Worm (Caenorhabditis elegans) whole organism, L1 larva: Measurements from ENCODE around the gene srd-16.
A peak's percentile ranks its signal among the peaks of the same experiment; 100 is the strongest.

Experiments
- C04F5.9 ChIP-seq: sonication (generic microtip); optimal IDR thresholded peaks from 2 replicates; lab custom pipeline; 2016; ENCODE audit warnings: missing genetic modification characterization, missing compliant biosample characterization
- C16A3.4 ChIP-seq: fragments of 150-350 bp; optimal IDR thresholded peaks from 2 replicates; lab custom pipeline; 2014; ENCODE audit warnings: missing biosample characterization, missing genetic modification characterization
- C34B4.2 ChIP-seq: sonication (generic microtip); optimal IDR thresholded peaks from 2 replicates; lab custom pipeline; 2017; ENCODE audit warnings: mild to moderate bottlenecking, missing genetic modification characterization, missing compliant biosample characterization
- F16B12.6 ChIP-seq: fragments of 150-350 bp; optimal IDR thresholded peaks from 2 replicates; lab custom pipeline; 2014; ENCODE audit warnings: missing biosample characterization, missing genetic modification characterization
- ama-1 ChIP-seq: fragments of 150-350 bp; optimal IDR thresholded peaks from 2 replicates; lab custom pipeline; 2014
- blmp-1 ChIP-seq: fragments of 150-350 bp; optimal IDR thresholded peaks from 2 replicates; lab custom pipeline; 2014; ENCODE audit warnings: missing biosample characterization, missing genetic modification characterization
- ceh-63 ChIP-seq: fragments of 200-800 bp; sonication (Bioruptor generic); optimal IDR thresholded peaks from 2 replicates; lab custom pipeline; 2018; ENCODE audit warnings: mild to moderate bottlenecking, missing genetic modification characterization, missing compliant biosample characterization
- ceh-8 ChIP-seq: fragments of 200-800 bp; sonication (Bioruptor generic); optimal IDR thresholded peaks from 2 replicates; lab custom pipeline; 2018; ENCODE audit warnings: mild to moderate bottlenecking, missing genetic modification characterization, moderate library complexity, missing compliant biosample characterization
- ceh-90 ChIP-seq: sonication (generic microtip); optimal IDR thresholded peaks from 2 replicates; lab custom pipeline; 2016; ENCODE audit warnings: missing genetic modification characterization, missing compliant biosample characterization
- dpl-1 ChIP-seq, 3 experiments: fragments of 150-350 bp in 2 of 3; sonication (generic microtip) in 1 of 3; optimal IDR thresholded peaks; 2 replicates each; lab custom pipeline; 2014 to 2017; ENCODE audit warnings: missing biosample characterization in 3 of 3, missing genetic modification characterization in 3 of 3, missing genetic modification reagents in 3 of 3
- egl-13 ChIP-seq: sonication (generic microtip); optimal IDR thresholded peaks from 2 replicates; lab custom pipeline; 2016; ENCODE audit warnings: missing genotype, missing genetic modification reagents, missing genetic modification characterization, missing compliant biosample characterization
- egl-27 ChIP-seq, 2 experiments: fragments of 150-350 bp in 1 of 2; sonication (generic microtip); optimal IDR thresholded peaks; 3 replicates each; lab custom pipeline; 2017 to 2018; ENCODE audit warnings: missing biosample characterization in 2 of 2, missing genetic modification characterization in 2 of 2, missing genetic modification reagents in 2 of 2
- elt-3 ChIP-seq, 6 experiments: fragments of 150-350 bp in 1 of 6; sonication (generic microtip); optimal IDR thresholded peaks; 2 replicates each; lab custom pipeline; 2017 to 2018; ENCODE audit warnings: missing biosample characterization in 6 of 6, missing genetic modification characterization in 6 of 6, inconsistent platforms in 1 of 6
- fkh-4 ChIP-seq: sonication (generic microtip); optimal IDR thresholded peaks from 2 replicates; lab custom pipeline; 2016; ENCODE audit warnings: missing compliant biosample characterization, missing genetic modification characterization, borderline replicate concordance
- fkh-8 ChIP-seq: sonication (generic microtip); optimal IDR thresholded peaks from 2 replicates; lab custom pipeline; 2016; ENCODE audit warnings: mild to moderate bottlenecking, missing genetic modification characterization, missing compliant biosample characterization
- fos-1 ChIP-seq: fragments of 150-350 bp; optimal IDR thresholded peaks from 2 replicates; lab custom pipeline; 2014; ENCODE audit warnings: missing biosample characterization, missing genetic modification characterization
- grh-1 ChIP-seq: fragments of 200-800 bp; sonication (Bioruptor generic); IDR thresholded peaks from 2 replicates; pipeline ENCODE4 v1.3.6; 2022; ENCODE audit warnings: missing genetic modification reagents, missing genetic modification characterization, missing compliant biosample characterization
- hlh-4 ChIP-seq: sonication (generic microtip); optimal IDR thresholded peaks from 2 replicates; lab custom pipeline; 2016; ENCODE audit warnings: mild to moderate bottlenecking, missing genetic modification characterization, missing compliant biosample characterization
- hpl-2 ChIP-seq: fragments of 150-350 bp; optimal IDR thresholded peaks from 2 replicates; lab custom pipeline; 2014; ENCODE audit warnings: missing biosample characterization, missing genetic modification reagents, missing genetic modification characterization
- irx-1 ChIP-seq: sonication (generic microtip); optimal IDR thresholded peaks from 2 replicates; lab custom pipeline; 2016; ENCODE audit warnings: missing genetic modification characterization, missing compliant biosample characterization
- jun-1 ChIP-seq: fragments of 150-350 bp; optimal IDR thresholded peaks from 2 replicates; lab custom pipeline; 2014; ENCODE audit warnings: missing biosample characterization, missing genetic modification reagents, missing genetic modification characterization
- lin-13 ChIP-seq: fragments of 150-350 bp; optimal IDR thresholded peaks from 2 replicates; lab custom pipeline; 2014; ENCODE audit warnings: missing biosample characterization, missing genetic modification reagents, missing genetic modification characterization
- lin-14 ChIP-seq: fragments of 200-800 bp; sonication (Bioruptor generic); optimal IDR thresholded peaks from 2 replicates; lab custom pipeline; 2018; ENCODE audit warnings: mild to moderate bottlenecking, missing genetic modification characterization, moderate library complexity, missing compliant biosample characterization
- lin-15B ChIP-seq: fragments of 150-350 bp; sonication (generic microtip); optimal IDR thresholded peaks from 3 replicates; lab custom pipeline; 2014; ENCODE audit warnings: missing biosample characterization, missing genetic modification characterization
- lsy-2 ChIP-seq, 2 experiments: fragments of 150-350 bp; optimal IDR thresholded peaks; 2 replicates each; lab custom pipeline; 2014; ENCODE audit warnings: missing biosample characterization in 2 of 2, missing genetic modification characterization in 2 of 2
- mab-9 ChIP-seq: fragments of 200-800 bp; sonication (Bioruptor generic); IDR thresholded peaks from 2 replicates; pipeline ENCODE4 v1.3.6; 2022; ENCODE audit warnings: missing genetic modification reagents, missing genetic modification characterization, missing compliant biosample characterization
- mdl-1 ChIP-seq, 2 experiments: fragments of 150-350 bp; optimal IDR thresholded peaks; 2 replicates each; lab custom pipeline; 2014 to 2017; ENCODE audit warnings: missing biosample characterization in 2 of 2, missing genetic modification characterization in 2 of 2, inconsistent platforms in 1 of 2
- nhr-11 ChIP-seq: fragments of 150-350 bp; optimal IDR thresholded peaks from 2 replicates; lab custom pipeline; 2014; ENCODE audit warnings: missing biosample characterization, missing genetic modification characterization
- nhr-12 ChIP-seq: sonication (generic microtip); optimal IDR thresholded peaks from 2 replicates; lab custom pipeline; 2017; ENCODE audit warnings: missing biosample characterization, missing genetic modification characterization
- nhr-19 ChIP-seq: fragments of 200-800 bp; sonication (Bioruptor generic); conservative IDR thresholded peaks from 2 replicates; pipeline ENCODE4 v1.3.6; 2022; ENCODE audit warnings: missing genetic modification characterization, missing compliant biosample characterization
- nhr-237 ChIP-seq: fragments of 150-350 bp; optimal IDR thresholded peaks from 2 replicates; lab custom pipeline; 2014; ENCODE audit warnings: missing biosample characterization, missing genetic modification characterization
- nhr-28 ChIP-seq: fragments of 150-350 bp; optimal IDR thresholded peaks from 2 replicates; lab custom pipeline; 2014; ENCODE audit warnings: missing biosample characterization, missing genetic modification characterization
- nhr-47 ChIP-seq: sonication (generic microtip); optimal IDR thresholded peaks from 2 replicates; lab custom pipeline; 2016; ENCODE audit warnings: mild to moderate bottlenecking, missing genetic modification characterization, moderate library complexity, missing compliant biosample characterization
- nhr-71 ChIP-seq: sonication (generic microtip); optimal IDR thresholded peaks from 2 replicates; lab custom pipeline; 2016; ENCODE audit warnings: mild to moderate bottlenecking, missing genetic modification characterization, moderate library complexity, missing compliant biosample characterization
- nhr-76 ChIP-seq: sonication (generic microtip); optimal IDR thresholded peaks from 2 replicates; lab custom pipeline; 2017; ENCODE audit warnings: missing biosample characterization, missing genetic modification characterization
- nhr-84 ChIP-seq: sonication (generic microtip); optimal IDR thresholded peaks from 2 replicates; lab custom pipeline; 2017; ENCODE audit warnings: missing biosample characterization, missing genetic modification characterization
- nhr-90 ChIP-seq: sonication (generic microtip); optimal IDR thresholded peaks from 2 replicates; lab custom pipeline; 2016; ENCODE audit warnings: mild to moderate bottlenecking, missing genetic modification characterization, missing compliant biosample characterization; ENCODE audit not compliant: poor library complexity
- pax-3 ChIP-seq: fragments of 200-800 bp; sonication (Bioruptor generic); optimal IDR thresholded peaks from 2 replicates; lab custom pipeline; 2018; ENCODE audit warnings: mild to moderate bottlenecking, missing genetic modification characterization, moderate library complexity, missing compliant biosample characterization
- pqm-1 ChIP-seq: sonication (generic microtip); optimal IDR thresholded peaks from 3 replicates; lab custom pipeline; 2017; ENCODE audit warnings: missing biosample characterization, missing genetic modification characterization
- rnt-1 ChIP-seq: sonication (generic microtip); optimal IDR thresholded peaks from 2 replicates; lab custom pipeline; 2016; ENCODE audit warnings: mild to moderate bottlenecking, missing genetic modification characterization, moderate library complexity, missing compliant biosample characterization
- skn-1 ChIP-seq: fragments of 150-350 bp; optimal IDR thresholded peaks from 2 replicates; lab custom pipeline; 2014; ENCODE audit warnings: missing biosample characterization, missing genetic modification characterization
- snpc-4 ChIP-seq: fragments of 150-350 bp; optimal IDR thresholded peaks from 2 replicates; lab custom pipeline; 2014; ENCODE audit warnings: missing biosample characterization, missing genetic modification characterization
- snu-23 ChIP-seq: sonication (generic microtip); optimal IDR thresholded peaks from 2 replicates; lab custom pipeline; 2016; ENCODE audit warnings: missing genetic modification characterization, missing compliant biosample characterization
- sox-4 ChIP-seq: sonication (generic microtip); optimal IDR thresholded peaks from 2 replicates; lab custom pipeline; 2016; ENCODE audit warnings: missing genetic modification characterization, missing compliant biosample characterization
- sup-37 ChIP-seq: fragments of 200-800 bp; sonication (Bioruptor generic); optimal IDR thresholded peaks from 2 replicates; lab custom pipeline; 2018; ENCODE audit warnings: mild to moderate bottlenecking, missing genetic modification characterization, missing compliant biosample characterization
- swsn-7 ChIP-seq: sonication (generic microtip); optimal IDR thresholded peaks from 2 replicates; lab custom pipeline; 2016; ENCODE audit warnings: missing genetic modification characterization, missing compliant biosample characterization
- tbx-2 ChIP-seq: sonication (generic microtip); optimal IDR thresholded peaks from 2 replicates; lab custom pipeline; 2016; ENCODE audit warnings: missing genetic modification characterization, missing compliant biosample characterization
- tlp-1 ChIP-seq: fragments of 150-350 bp; optimal IDR thresholded peaks from 2 replicates; lab custom pipeline; 2014; ENCODE audit warnings: missing biosample characterization, missing genetic modification characterization
- unc-30 ChIP-seq: sonication (generic microtip); optimal IDR thresholded peaks from 2 replicates; lab custom pipeline; 2017; ENCODE audit warnings: missing biosample characterization, missing genetic modification characterization
- unc-86 ChIP-seq: sonication (generic microtip); optimal IDR thresholded peaks from 2 replicates; lab custom pipeline; 2016; ENCODE audit warnings: missing genetic modification characterization, missing compliant biosample characterization
- unc-98 ChIP-seq: fragments of 200-800 bp; sonication (Bioruptor generic); IDR thresholded peaks from 2 replicates; pipeline ENCODE4 v1.3.6; 2022; ENCODE audit warnings: missing genetic modification characterization, missing compliant biosample characterization
- xbp-1 ChIP-seq: sonication (generic microtip); optimal IDR thresholded peaks from 2 replicates; lab custom pipeline; 2016; ENCODE audit warnings: missing genetic modification characterization, missing compliant biosample characterization
- zag-1 ChIP-seq: fragments of 150-350 bp; optimal IDR thresholded peaks from 2 replicates; lab custom pipeline; 2014; ENCODE audit warnings: missing biosample characterization, missing genetic modification characterization
- zip-4 ChIP-seq: fragments of 200-800 bp; sonication (Bioruptor generic); optimal IDR thresholded peaks from 2 replicates; lab custom pipeline; 2018; ENCODE audit warnings: mild to moderate bottlenecking, missing genetic modification characterization, moderate library complexity, missing compliant biosample characterization

The srd-16 gene

ce11 chrV:5939503-5940072, 39.7 kb upstream of the srd-16 start, which contains the start of gene syf-3 (continued):
- no peak for TF ChIP-seq tlp-1 (tag; lab: Kevin White, UChicago)
- peak; percentile 18 for TF ChIP-seq C16A3.4 (tag; lab: Kevin White, UChicago)
- no peak for TF ChIP-seq nhr-11
- TF ChIP-seq lsy-2 (tag; optimal IDR thresholded peaks at IDR 0.05; lab: Kevin White, UChicago) = peak; percentile 72 to 78
- no peak for TF ChIP-seq lin-14
- TF ChIP-seq snpc-4 (tag; lab: Kevin White, UChicago) = peak; percentile 38
- TF ChIP-seq egl-27 (tag; optimal IDR thresholded peaks at IDR 0.05; lab: Kevin White, UChicago) = no peak
- TF ChIP-seq hpl-2 = no peak
- peak; percentile 30 for TF ChIP-seq ceh-90 (tag; lab: Kevin White, UChicago)
- no peak for TF ChIP-seq lin-15B (tag; lab: Kevin White, UChicago)
- TF ChIP-seq nhr-12 (tag; lab: Kevin White, UChicago) = no peak
- TF ChIP-seq C04F5.9 (tag; lab: Kevin White, UChicago) = peak; percentile 3
- TF ChIP-seq rnt-1 = peak; percentile 87
- no peak for TF ChIP-seq ceh-8
- peak; percentile 36 for TF ChIP-seq fos-1 (tag; lab: Kevin White, UChicago)
- no peak for TF ChIP-seq unc-30 (tag; lab: Kevin White, UChicago)
- TF ChIP-seq blmp-1 (tag; lab: Kevin White, UChicago) = no peak
- no peak for TF ChIP-seq zag-1 (tag; lab: Kevin White, UChicago)
- TF ChIP-seq nhr-76 (tag; lab: Kevin White, UChicago) = no peak
- peak; percentile 68 for TF ChIP-seq irx-1 (tag; lab: Kevin White, UChicago)
- peak; percentile 84 for TF ChIP-seq nhr-47 (tag; lab: Kevin White, UChicago)
- no peak for TF ChIP-seq fkh-8 (tag; lab: Kevin White, UChicago)
- TF ChIP-seq unc-98 = no peak
- no peak for TF ChIP-seq ama-1 (lab: Kevin White, UChicago)
- TF ChIP-seq nhr-19 (GFP tag; lab: Robert Waterston, UW) = no peak
- no peak for TF ChIP-seq pax-3 (tag; lab: Kevin White, UChicago)
- TF ChIP-seq nhr-28 (tag; lab: Kevin White, UChicago) = no peak
- no peak for TF ChIP-seq nhr-237 (tag; lab: Kevin White, UChicago)
- no peak for TF ChIP-seq hlh-4
- TF ChIP-seq F16B12.6 (tag; lab: Kevin White, UChicago) = peak; percentile 30
- TF ChIP-seq nhr-71 (tag; lab: Kevin White, UChicago) = peak; percentile 76
- TF ChIP-seq pqm-1 (tag; lab: Kevin White, UChicago) = no peak
- TF ChIP-seq zip-4 (GFP tag; lab: Kevin White, UChicago) = no peak
- TF ChIP-seq sox-4 (tag; lab: Kevin White, UChicago) = peak; percentile 37
- no peak for TF ChIP-seq sup-37 (GFP tag; lab: Kevin White, UChicago)
- TF ChIP-seq mdl-1 (tag; optimal IDR thresholded peaks at IDR 0.05; lab: Kevin White, UChicago) = peak in 1 of 2 experiments; percentile 44
- TF ChIP-seq grh-1 (GFP tag; lab: Robert Waterston, UW) = peak; percentile 68
- TF ChIP-seq jun-1 = peak; percentile 35
- peak; percentile 73 for TF ChIP-seq snu-23 (GFP tag; lab: Kevin White, UChicago)
- peak; percentile 68 for TF ChIP-seq skn-1
- peak; percentile 59 for TF ChIP-seq nhr-90
- no peak for TF ChIP-seq nhr-84 (tag; lab: Kevin White, UChicago)
- TF ChIP-seq xbp-1 = peak; percentile 77
- TF ChIP-seq fkh-4 (tag; lab: Kevin White, UChicago) = peak; percentile 3
- TF ChIP-seq C34B4.2 (tag; lab: Kevin White, UChicago) = no peak
- TF ChIP-seq tbx-2 (tag; lab: Kevin White, UChicago) = peak; percentile 61
- TF ChIP-seq swsn-7 (tag; lab: Kevin White, UChicago) = peak; percentile 59
- TF ChIP-seq elt-3 (tag; optimal IDR thresholded peaks at IDR 0.05; lab: Kevin White, UChicago) = no peak
- TF ChIP-seq lin-13 = no peak
- peak; percentile 68 for TF ChIP-seq unc-86 (tag; lab: Kevin White, UChicago)
- 0 out of 2 replicates have a peak, but pooled peaks have one; percentile 34 for TF ChIP-seq mab-9
- TF ChIP-seq ceh-63 = no peak
- TF ChIP-seq dpl-1 (GFP tag; optimal IDR thresholded peaks at IDR 0.05; lab: Kevin White, UChicago) = peak; percentile 99 to 100 (median 100)
- TF ChIP-seq egl-13 (tag; lab: Kevin White, UChicago) = no peak
